Worm (Caenorhabditis elegans) whole organism, young adult: ENCODE results near the gene T04C12.8.
A peak's percentile ranks its signal among the peaks of the same experiment; 100 is the strongest.

Experiments
- B0019.2 ChIP-seq: fragments of 200-800 bp; sonication (Bioruptor generic); conservative IDR thresholded peaks from 2 replicates; pipeline ENCODE4 v1.3.6; 2022; ENCODE audit warnings: missing genetic modification reagents, missing genetic modification characterization, missing compliant biosample characterization
- B0035.1 ChIP-seq: sonication (generic microtip); optimal IDR thresholded peaks from 2 replicates; lab custom pipeline; 2016; ENCODE audit warnings: missing genetic modification characterization, mild to moderate bottlenecking, missing compliant biosample characterization, missing genotype, missing genetic modification reagents
- C17E4.6 ChIP-seq: fragments of 200-800 bp; sonication (Bioruptor generic); IDR thresholded peaks from 2 replicates; pipeline ENCODE4 v1.3.6; 2022; ENCODE audit warnings: missing genetic modification reagents, missing genetic modification characterization, missing compliant biosample characterization
- F39B2.1 ChIP-seq: fragments of 200-800 bp; sonication (Bioruptor generic); IDR thresholded peaks from 2 replicates; pipeline ENCODE4 v1.3.6; 2022; ENCODE audit warnings: missing genetic modification reagents, missing genetic modification characterization, missing compliant biosample characterization
- F57A8.1 ChIP-seq: fragments of 200-800 bp; sonication (Bioruptor generic); optimal IDR thresholded peaks from 2 replicates; lab custom pipeline; 2018; ENCODE audit warnings: mild to moderate bottlenecking, missing genetic modification characterization, moderate library complexity, missing compliant biosample characterization
- F57C9.4 ChIP-seq: sonication (generic microtip); optimal IDR thresholded peaks from 2 replicates; lab custom pipeline; 2017; ENCODE audit warnings: mild to moderate bottlenecking, missing genetic modification characterization, missing compliant biosample characterization
- Y53G8AR.9 ChIP-seq: fragments of 200-800 bp; sonication (Bioruptor generic); conservative IDR thresholded peaks from 2 replicates; pipeline ENCODE4 v1.3.6; 2022; ENCODE audit warnings: missing genetic modification reagents, missing genetic modification characterization, missing compliant biosample characterization
- Y95B8A.8 ChIP-seq: fragments of 200-800 bp; sonication (Bioruptor generic); IDR thresholded peaks from 2 replicates; pipeline ENCODE4 v1.3.6; 2022; ENCODE audit warnings: missing genetic modification reagents, missing genetic modification characterization, missing compliant biosample characterization
- ZK185.1 ChIP-seq: sonication (generic microtip); optimal IDR thresholded peaks from 2 replicates; lab custom pipeline; 2016; ENCODE audit warnings: mild to moderate bottlenecking, missing genetic modification characterization, missing compliant biosample characterization; ENCODE audit not compliant: poor library complexity, severe bottlenecking
- akir-1 ChIP-seq: fragments of 200-800 bp; sonication (Bioruptor generic); optimal IDR thresholded peaks from 2 replicates; lab custom pipeline; 2018; ENCODE audit warnings: mild to moderate bottlenecking, missing genetic modification characterization, moderate library complexity, missing compliant biosample characterization
- ama-1 ChIP-seq, 3 experiments: fragments of 150-350 bp in 1 of 3; sonication (generic microtip) in 2 of 3; optimal IDR thresholded peaks; 2 replicates each; lab custom pipeline; 2014 to 2018; ENCODE audit warnings: missing biosample characterization in 2 of 3, missing genetic modification characterization in 2 of 3, missing genetic modification reagents in 2 of 3
- bed-1 ChIP-seq: fragments of 200-800 bp; sonication (Bioruptor generic); IDR thresholded peaks from 2 replicates; pipeline ENCODE4 v1.3.6; 2022; ENCODE audit warnings: missing genetic modification reagents, missing genetic modification characterization, missing compliant biosample characterization
- cebp-1 ChIP-seq, 2 experiments: fragments of 200-800 bp in 1 of 2; sonication (Bioruptor generic) in 1 of 2; sonication (generic microtip) in 1 of 2; IDR thresholded peaks in 1 of 2; optimal IDR thresholded peaks in 1 of 2; 2 replicates each; pipeline versions ENCODE4 v1.3.6 to Lab custom; 2017 to 2022; ENCODE audit warnings: missing compliant biosample characterization in 2 of 2, missing genetic modification characterization in 2 of 2, mild to moderate bottlenecking in 1 of 2, missing genetic modification reagents in 1 of 2, moderate library complexity in 1 of 2
- chd-7 ChIP-seq: sonication (generic microtip); optimal IDR thresholded peaks from 2 replicates; lab custom pipeline; 2016; ENCODE audit warnings: mild to moderate bottlenecking, missing genetic modification characterization, moderate library complexity, missing compliant biosample characterization
- die-1 ChIP-seq: sonication (generic microtip); optimal IDR thresholded peaks from 2 replicates; lab custom pipeline; 2016; ENCODE audit warnings: missing genotype, mild to moderate bottlenecking, missing genetic modification characterization, missing compliant biosample characterization
- dpff-1 ChIP-seq: sonication (generic microtip); optimal IDR thresholded peaks from 2 replicates; lab custom pipeline; 2017; ENCODE audit warnings: mild to moderate bottlenecking, missing genetic modification characterization, missing compliant biosample characterization
- egl-44 ChIP-seq: fragments of 200-800 bp; sonication (Bioruptor generic); IDR thresholded peaks from 2 replicates; pipeline ENCODE4 v1.3.6; 2022; ENCODE audit warnings: missing genetic modification reagents, missing genetic modification characterization, missing compliant biosample characterization
- fkh-3 ChIP-seq: sonication (generic microtip); optimal IDR thresholded peaks from 2 replicates; lab custom pipeline; 2016; ENCODE audit warnings: mild to moderate bottlenecking, missing genetic modification characterization, missing compliant biosample characterization
- gei-17 ChIP-seq: fragments of 200-800 bp; sonication (Bioruptor generic); optimal IDR thresholded peaks from 2 replicates; lab custom pipeline; 2018; ENCODE audit warnings: mild to moderate bottlenecking, missing genetic modification characterization, missing compliant biosample characterization
- him-1 ChIP-seq: sonication (generic microtip); optimal IDR thresholded peaks from 2 replicates; lab custom pipeline; 2016; ENCODE audit warnings: missing genotype, missing genetic modification reagents, missing genetic modification characterization, missing compliant biosample characterization
- hmg-1.2 ChIP-seq: fragments of 200-800 bp; sonication (Bioruptor generic); IDR thresholded peaks from 2 replicates; pipeline ENCODE4 v1.3.6; 2022; ENCODE audit warnings: missing genetic modification reagents, missing genetic modification characterization, missing compliant biosample characterization
- hmg-20 ChIP-seq: fragments of 200-800 bp; sonication (Bioruptor generic); IDR thresholded peaks from 2 replicates; pipeline ENCODE4 v1.3.6; 2022; ENCODE audit warnings: missing genetic modification reagents, missing genetic modification characterization, missing compliant biosample characterization
- hrde-1 ChIP-seq: sonication (generic microtip); optimal IDR thresholded peaks from 2 replicates; lab custom pipeline; 2016; ENCODE audit warnings: missing genetic modification characterization, mild to moderate bottlenecking, missing compliant biosample characterization, moderate library complexity, missing genotype, missing genetic modification reagents, borderline replicate concordance
- hsf-1 ChIP-seq: fragments of 200-800 bp; sonication (Bioruptor generic); IDR thresholded peaks from 2 replicates; pipeline ENCODE4 v1.3.6; 2022; ENCODE audit warnings: missing genetic modification reagents, missing genetic modification characterization, missing compliant biosample characterization
- let-607 ChIP-seq, 2 experiments: fragments of 200-800 bp in 1 of 2; sonication (Bioruptor generic) in 1 of 2; sonication (generic microtip) in 1 of 2; optimal IDR thresholded peaks; 2 replicates each; lab custom pipeline; 2016 to 2018; ENCODE audit warnings: mild to moderate bottlenecking in 2 of 2, missing compliant biosample characterization in 2 of 2, missing genetic modification characterization in 2 of 2, moderate library complexity in 2 of 2, missing genotype in 1 of 2
- lin-26 ChIP-seq: fragments of 200-800 bp; sonication (Bioruptor generic); IDR thresholded peaks from 2 replicates; pipeline ENCODE4 v1.3.6; 2022; ENCODE audit warnings: missing genetic modification reagents, missing genetic modification characterization, missing compliant biosample characterization
- madf-10 ChIP-seq: sonication (generic microtip); optimal IDR thresholded peaks from 2 replicates; lab custom pipeline; 2016; ENCODE audit warnings: mild to moderate bottlenecking, missing genetic modification characterization, missing compliant biosample characterization
- madf-3 ChIP-seq: fragments of 200-800 bp; sonication (Bioruptor generic); IDR thresholded peaks from 2 replicates; pipeline ENCODE4 v1.3.6; 2022; ENCODE audit warnings: missing genetic modification reagents, missing genetic modification characterization, missing compliant biosample characterization
- mcd-1 ChIP-seq: fragments of 200-800 bp; sonication (Bioruptor generic); IDR thresholded peaks from 2 replicates; pipeline ENCODE4 v1.3.6; 2022; ENCODE audit warnings: missing genetic modification reagents, missing genetic modification characterization, missing compliant biosample characterization
- mel-28 ChIP-seq: sonication (generic microtip); optimal IDR thresholded peaks from 2 replicates; lab custom pipeline; 2016; ENCODE audit warnings: borderline replicate concordance, mild to moderate bottlenecking, missing genetic modification characterization, missing compliant biosample characterization
- mxl-1 ChIP-seq: sonication (generic microtip); optimal IDR thresholded peaks from 2 replicates; lab custom pipeline; 2016; ENCODE audit warnings: missing genetic modification characterization, missing compliant biosample characterization
- nfya-2 ChIP-seq: fragments of 200-800 bp; sonication (Bioruptor generic); IDR thresholded peaks from 2 replicates; pipeline ENCODE4 v1.3.6; 2022; ENCODE audit warnings: missing genetic modification reagents, missing genetic modification characterization, missing compliant biosample characterization
- nfyb-1 ChIP-seq: fragments of 200-800 bp; sonication (Bioruptor generic); IDR thresholded peaks from 2 replicates; pipeline ENCODE4 v1.3.6; 2022; ENCODE audit warnings: missing genetic modification reagents, missing genetic modification characterization, missing compliant biosample characterization
- nhr-179 ChIP-seq: sonication (generic microtip); optimal IDR thresholded peaks from 2 replicates; lab custom pipeline; 2016; ENCODE audit warnings: mild to moderate bottlenecking, missing genetic modification characterization, missing compliant biosample characterization
- pbrm-1 ChIP-seq: fragments of 200-800 bp; sonication (Bioruptor generic); IDR thresholded peaks from 2 replicates; pipeline ENCODE4 v1.3.6; 2022; ENCODE audit warnings: missing genetic modification reagents, missing genetic modification characterization, missing compliant biosample characterization
- rcor-1 ChIP-seq: fragments of 200-800 bp; sonication (Bioruptor generic); IDR thresholded peaks from 2 replicates; pipeline ENCODE4 v1.3.6; 2022; ENCODE audit warnings: missing genetic modification reagents, missing genetic modification characterization, missing compliant biosample characterization
- sdz-38 ChIP-seq: sonication (generic microtip); optimal IDR thresholded peaks from 2 replicates; lab custom pipeline; 2016; ENCODE audit warnings: missing genotype, missing genetic modification characterization, missing compliant biosample characterization
- snpc-1.1 ChIP-seq: sonication (generic microtip); optimal IDR thresholded peaks from 2 replicates; lab custom pipeline; 2017; ENCODE audit warnings: missing genetic modification characterization, mild to moderate bottlenecking, missing compliant biosample characterization, antibody characterized with exemption, moderate library complexity, missing genotype, missing genetic modification reagents; ENCODE audit not compliant: insufficient read depth
- snpc-3.4 ChIP-seq: sonication (generic microtip); optimal IDR thresholded peaks from 2 replicates; lab custom pipeline; 2017; ENCODE audit warnings: missing genetic modification characterization, mild to moderate bottlenecking, missing compliant biosample characterization, antibody characterized with exemption, moderate library complexity, missing genotype, missing genetic modification reagents
- somi-1 ChIP-seq: fragments of 200-800 bp; sonication (Bioruptor generic); optimal IDR thresholded peaks from 2 replicates; lab custom pipeline; 2018; ENCODE audit warnings: mild to moderate bottlenecking, missing genetic modification characterization, missing compliant biosample characterization
- sptf-2 ChIP-seq: fragments of 200-800 bp; sonication (Bioruptor generic); optimal IDR thresholded peaks from 2 replicates; lab custom pipeline; 2018; ENCODE audit warnings: mild to moderate bottlenecking, missing genetic modification characterization, missing compliant biosample characterization
- unc-62 ChIP-seq: fragments of 150-350 bp; optimal IDR thresholded peaks from 2 replicates; lab custom pipeline; 2014; ENCODE audit warnings: missing biosample characterization, missing genetic modification reagents, missing genetic modification characterization
- xnd-1 ChIP-seq: sonication (generic microtip); optimal IDR thresholded peaks from 2 replicates; lab custom pipeline; 2016; ENCODE audit warnings: missing genotype, missing genetic modification reagents, missing genetic modification characterization, missing compliant biosample characterization
- ztf-25 ChIP-seq: fragments of 200-800 bp; sonication (Bioruptor generic); IDR thresholded peaks from 2 replicates; pipeline ENCODE4 v1.3.6; 2022; ENCODE audit warnings: missing genetic modification reagents, missing genetic modification characterization, missing compliant biosample characterization

The T04C12.8 gene

DNA sequence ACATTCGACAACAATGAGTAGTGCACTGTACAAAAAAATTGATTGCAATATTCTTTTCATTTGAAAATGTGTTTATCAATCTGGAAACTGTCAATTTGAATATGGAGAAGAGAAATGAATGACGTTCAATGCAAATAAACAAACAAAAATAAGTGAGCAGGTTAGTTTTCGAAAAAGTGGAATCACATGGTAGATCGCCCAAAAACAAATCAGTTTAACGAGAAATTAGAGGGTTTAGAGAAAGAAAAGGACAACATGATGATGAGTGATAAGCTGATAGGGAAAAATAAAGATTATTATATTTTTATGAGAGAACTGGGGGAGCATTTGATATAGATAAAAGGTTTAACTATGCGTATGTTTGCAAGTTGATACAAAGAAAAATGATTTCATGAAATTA lies at the start of gene T04C12.8 (continued):
- TF ChIP-seq akir-1 (GFP tag; lab: Kevin White, UChicago) (no peak), dpff-1 (tag; lab: Kevin White, UChicago) (no peak), him-1 (no peak), chd-7 (tag; lab: Kevin White, UChicago) (no peak), ztf-25 (GFP tag; lab: Robert Waterston, UW) (no peak), sptf-2 (GFP tag; lab: Kevin White, UChicago) (no peak), mxl-1 (tag; lab: Kevin White, UChicago) (no peak), mcd-1 (GFP tag; lab: Robert Waterston, UW) (no peak), hmg-20 (GFP tag; lab: Robert Waterston, UW) (no peak), fkh-3 (tag; lab: Kevin White, UChicago) (no peak), egl-44 (GFP tag; lab: Robert Waterston, UW) (no peak), ZK185.1 (tag; lab: Kevin White, UChicago) (no peak), nfya-2 (no peak), sdz-38 (tag; lab: Kevin White, UChicago) (no peak), die-1 (tag; lab: Kevin White, UChicago) (no peak), nhr-179 (tag; lab: Kevin White, UChicago) (no peak), lin-26 (GFP tag; lab: Robert Waterston, UW) (no peak), hsf-1 (GFP tag; lab: Robert Waterston, UW) (no peak), F57A8.1 (GFP tag; lab: Kevin White, UChicago) (no peak), snpc-3.4 (tag; lab: Kevin White, UChicago) (no peak), unc-62 (GFP tag; lab: Kevin White, UChicago) (peak; percentile 88), hmg-1.2 (GFP tag; lab: Robert Waterston, UW) (no peak), madf-3 (GFP tag; lab: Robert Waterston, UW) (no peak), B0035.1 (tag; lab: Kevin White, UChicago) (no peak), F57C9.4 (no peak), mel-28 (tag; lab: Kevin White, UChicago) (no peak)

DNA sequence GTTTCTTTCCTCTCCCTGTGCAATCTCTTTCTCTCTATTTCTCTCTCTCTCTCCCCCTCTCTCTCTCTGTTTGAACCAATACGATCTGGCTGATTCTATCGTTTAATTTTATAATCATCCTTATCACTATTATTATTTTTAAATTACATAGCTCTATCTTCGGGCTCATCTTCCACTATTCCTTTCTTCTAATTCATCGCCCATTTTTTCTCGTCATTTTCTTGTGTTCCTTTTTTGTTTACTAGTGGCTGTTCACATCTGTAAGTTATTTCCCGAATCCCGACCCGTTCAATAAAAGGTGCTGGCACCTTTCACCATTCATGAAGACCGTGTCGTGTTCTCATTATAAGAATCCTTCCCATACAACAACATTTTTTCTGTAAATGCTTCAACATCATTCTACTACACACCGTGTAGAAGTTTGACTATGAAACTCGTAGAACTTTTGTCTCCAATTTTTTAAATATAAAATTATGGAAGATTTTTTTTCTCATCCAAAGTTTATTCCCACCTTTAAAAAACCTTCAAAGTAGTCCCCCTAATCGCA lies 49.1 kb upstream of the T04C12.8 start:
- TF ChIP-seq hmg-20 (GFP tag; lab: Robert Waterston, UW) (no peak), pbrm-1 (GFP tag; lab: Robert Waterston, UW) (peak; percentile 30; the same call in 1 of the 2 replicates), madf-10 (tag; lab: Kevin White, UChicago) (no peak), Y53G8AR.9 (GFP tag; lab: Robert Waterston, UW) (peak; percentile 38; the same call in 1 of the 2 replicates), bed-1 (no peak), rcor-1 (GFP tag; lab: Robert Waterston, UW) (no peak), nfyb-1 (GFP tag; lab: Robert Waterston, UW) (0 out of 2 replicates have a peak, but pooled peaks have one; percentile 13), lin-26 (GFP tag; lab: Robert Waterston, UW) (no peak), B0019.2 (no peak), egl-44 (GFP tag; lab: Robert Waterston, UW) (no peak), F39B2.1 (GFP tag; lab: Robert Waterston, UW) (no peak), cebp-1 (GFP tag; IDR thresholded peaks at IDR 0.05; lab: Robert Waterston, UW) (no peak), cebp-1 (tag; optimal IDR thresholded peaks at IDR 0.05; lab: Kevin White, UChicago) (peak; percentile 43), madf-3 (GFP tag; lab: Robert Waterston, UW) (0 out of 2 replicates have a peak, but pooled peaks have one; percentile 39), somi-1 (GFP tag; lab: Kevin White, UChicago) (peak; percentile 53), snpc-1.1 (tag; lab: Kevin White, UChicago) (no peak), C17E4.6 (GFP tag; lab: Robert Waterston, UW) (no peak), ama-1 (optimal IDR thresholded peaks at IDR 0.05; lab: Kevin White, UChicago) (no peak), ama-1 (GFP tag; optimal IDR thresholded peaks at IDR 0.05; lab: Kevin White, UChicago) (no peak), die-1 (tag; lab: Kevin White, UChicago) (no peak), gei-17 (GFP tag; lab: Kevin White, UChicago) (no peak), Y95B8A.8 (GFP tag; lab: Robert Waterston, UW) (no peak), hrde-1 (peak; percentile 41), let-607 (tag; optimal IDR thresholded peaks at IDR 0.05; lab: Kevin White, UChicago) (peak in 1 of 2 experiments; percentile 28), xnd-1 (tag; lab: Kevin White, UChicago) (no peak), mel-28 (tag; lab: Kevin White, UChicago) (no peak), hsf-1 (GFP tag; lab: Robert Waterston, UW) (0 out of 2 replicates have a peak, but pooled peaks have one; percentile 11)
